Fruit fly (Drosophila melanogaster) Kc167 (cell line): ENCODE measurements around the gene CG3635.

ENCODE experiments used
- Myc ChIP-seq: fragments of >200 bp; optimal IDR thresholded peaks from 2 replicates; lab custom pipeline; 2017; ENCODE audit warnings: missing external identifiers
- Sin3A ChIP-seq: fragments of >200 bp; optimal IDR thresholded peaks from 2 replicates; lab custom pipeline; 2018; ENCODE audit warnings: missing external identifiers
- h ChIP-seq: fragments of >200 bp; optimal IDR thresholded peaks from 3 replicates; lab custom pipeline; 2018; ENCODE audit warnings: missing external identifiers
- insv ChIP-seq: fragments of >200 bp; optimal IDR thresholded peaks from 3 replicates; lab custom pipeline; 2018; ENCODE audit warnings: missing external identifiers
- psq ChIP-seq: fragments of >200 bp; optimal IDR thresholded peaks from 2 replicates; lab custom pipeline; 2017; ENCODE audit warnings: missing external identifiers

- TF ChIP-seq psq (lab: Kevin White, UChicago) (no peak), Myc (lab: Kevin White, UChicago) (no peak), Sin3A (lab: Kevin White, UChicago) (no peak), insv (lab: Kevin White, UChicago) (no peak), h (lab: Kevin White, UChicago) (no peak)
Measured at dm6 chr2L:22163302-22163701, 11.9 kb upstream of the CG3635 start.
